Worm (Caenorhabditis elegans) whole organism, L4 larva: Measurements from ENCODE around the gene Y50E8A.22.
"Not testable (repeated sequence)": the region's sequence is repeated elsewhere in the genome, so short reads cannot be mapped to it uniquely, and the experiment has no call there.

ENCODE experiments used
- D1046.2 ChIP-seq: fragments of 200-800 bp; sonication (Bioruptor generic); IDR thresholded peaks from 2 replicates; pipeline ENCODE4 v1.3.6; 2022; ENCODE audit warnings: missing genetic modification characterization, missing compliant biosample characterization
- F49E8.2 ChIP-seq: sonication (generic microtip); optimal IDR thresholded peaks from 2 replicates; lab custom pipeline; 2016; ENCODE audit warnings: missing compliant biosample characterization, mild to moderate bottlenecking, missing genetic modification characterization, borderline replicate concordance
- T20F7.1 ChIP-seq: fragments of 200-800 bp; sonication (Bioruptor generic); optimal IDR thresholded peaks from 2 replicates; lab custom pipeline; 2018; ENCODE audit warnings: mild to moderate bottlenecking, missing genetic modification characterization, missing compliant biosample characterization
- aha-1 ChIP-seq: fragments of 150-350 bp; peaks from one replicate; lab custom pipeline; 2014; ENCODE audit warnings: missing biosample characterization, missing genetic modification characterization
- ceh-20 ChIP-seq: fragments of 200-800 bp; sonication (Bioruptor generic); IDR thresholded peaks from 2 replicates; pipeline ENCODE4 v1.3.6; 2022; ENCODE audit warnings: missing genetic modification reagents, missing genetic modification characterization, missing compliant biosample characterization
- ces-1 ChIP-seq: fragments of 150-350 bp; sonication (generic microtip); optimal IDR thresholded peaks from 4 replicates; lab custom pipeline; 2014; ENCODE audit warnings: missing biosample characterization, missing genetic modification reagents, missing genetic modification characterization
- daf-16 ChIP-seq, 3 experiments: sonication (generic microtip); optimal IDR thresholded peaks; 2 replicates each; lab custom pipeline; 2016 to 2017; ENCODE audit warnings: missing genetic modification characterization in 3 of 3, missing genetic modification reagents in 3 of 3, mild to moderate bottlenecking in 2 of 3, missing compliant biosample characterization in 2 of 3, missing biosample characterization in 1 of 3, moderate library complexity in 1 of 3
- dmd-6 ChIP-seq: fragments of 200-800 bp; sonication (Bioruptor generic); IDR thresholded peaks from 2 replicates; pipeline ENCODE4 v1.3.6; 2022; ENCODE audit warnings: missing genetic modification reagents, missing genetic modification characterization, missing compliant biosample characterization
- dpl-1 ChIP-seq: fragments of 150-350 bp; optimal IDR thresholded peaks from 2 replicates; lab custom pipeline; 2014; ENCODE audit warnings: missing biosample characterization, missing genetic modification reagents, missing genetic modification characterization
- dve-1 ChIP-seq: sonication (generic microtip); optimal IDR thresholded peaks from 2 replicates; lab custom pipeline; 2017; ENCODE audit warnings: antibody characterized with exemption, mild to moderate bottlenecking, missing genetic modification characterization, missing compliant biosample characterization; ENCODE audit not compliant: insufficient read depth
- egl-43 ChIP-seq: fragments of 200-800 bp; sonication (Bioruptor generic); IDR thresholded peaks from 2 replicates; pipeline ENCODE4 v1.3.6; 2022; ENCODE audit warnings: missing genetic modification reagents, missing genetic modification characterization, missing compliant biosample characterization
- fkh-10 ChIP-seq: fragments of 150-350 bp; optimal IDR thresholded peaks from 2 replicates; lab custom pipeline; 2014; ENCODE audit warnings: missing biosample characterization, missing genetic modification reagents, missing genetic modification characterization
- hlh-11 ChIP-seq: fragments of 200-800 bp; sonication (Bioruptor generic); optimal IDR thresholded peaks from 2 replicates; lab custom pipeline; 2018; ENCODE audit warnings: mild to moderate bottlenecking, missing genetic modification characterization, missing compliant biosample characterization
- lin-1 ChIP-seq: fragments of 200-800 bp; sonication (Bioruptor generic); IDR thresholded peaks from 2 replicates; pipeline ENCODE4 v1.3.6; 2022; ENCODE audit warnings: missing genetic modification reagents, missing genetic modification characterization, missing compliant biosample characterization
- lin-13 ChIP-seq: fragments of 150-350 bp; optimal IDR thresholded peaks from 2 replicates; lab custom pipeline; 2014; ENCODE audit warnings: missing biosample characterization, missing genetic modification reagents, missing genetic modification characterization
- lin-38 ChIP-seq: fragments of 200-800 bp; sonication (Bioruptor generic); IDR thresholded peaks from 2 replicates; pipeline ENCODE4 v1.3.6; 2022; ENCODE audit warnings: missing genetic modification reagents, missing genetic modification characterization, missing compliant biosample characterization
- mep-1 ChIP-seq: fragments of 150-350 bp; sonication (generic microtip); optimal IDR thresholded peaks from 3 replicates; lab custom pipeline; 2014; ENCODE audit warnings: missing biosample characterization, missing genetic modification characterization
- mxl-3 ChIP-seq: fragments of 200-800 bp; sonication (Bioruptor generic); optimal IDR thresholded peaks from 2 replicates; lab custom pipeline; 2018; ENCODE audit warnings: mild to moderate bottlenecking, missing genetic modification characterization, missing compliant biosample characterization
- nhr-25 ChIP-seq: sonication (generic microtip); optimal IDR thresholded peaks from 2 replicates; lab custom pipeline; 2017; ENCODE audit warnings: missing genetic modification characterization, mild to moderate bottlenecking, missing compliant biosample characterization, antibody characterized with exemption, moderate library complexity, borderline replicate concordance; ENCODE audit not compliant: insufficient read depth
- nhr-28 ChIP-seq: fragments of 150-350 bp; optimal IDR thresholded peaks from 2 replicates; lab custom pipeline; 2014; ENCODE audit warnings: missing biosample characterization, missing genetic modification characterization
- nhr-42 ChIP-seq: fragments of 200-800 bp; sonication (Bioruptor generic); IDR thresholded peaks from 2 replicates; pipeline ENCODE4 v1.3.6; 2022; ENCODE audit warnings: missing genetic modification characterization, missing compliant biosample characterization
- nhr-48 ChIP-seq: sonication (generic microtip); optimal IDR thresholded peaks from 2 replicates; lab custom pipeline; 2016; ENCODE audit warnings: mild to moderate bottlenecking, missing genetic modification characterization, missing compliant biosample characterization
- nhr-6 ChIP-seq: fragments of 150-350 bp; optimal IDR thresholded peaks from 2 replicates; lab custom pipeline; 2014; ENCODE audit warnings: missing biosample characterization, missing genetic modification characterization
- nhr-77 ChIP-seq: fragments of 150-350 bp; optimal IDR thresholded peaks from 2 replicates; lab custom pipeline; 2014; ENCODE audit warnings: missing biosample characterization, missing genetic modification characterization
- pqm-1 ChIP-seq: sonication (generic microtip); optimal IDR thresholded peaks from 2 replicates; lab custom pipeline; 2017; ENCODE audit warnings: missing biosample characterization, missing genetic modification characterization
- snpc-1.2 ChIP-seq: fragments of 200-800 bp; sonication (Bioruptor generic); IDR thresholded peaks from 2 replicates; pipeline ENCODE4 v1.3.6; 2022; ENCODE audit warnings: missing genetic modification reagents, missing genetic modification characterization, missing compliant biosample characterization
- tra-1 ChIP-seq: fragments of 200-800 bp; sonication (Bioruptor generic); IDR thresholded peaks from 2 replicates; pipeline ENCODE4 v1.3.6; 2022; ENCODE audit warnings: missing genetic modification reagents, missing genetic modification characterization, missing compliant biosample characterization
- unc-62 ChIP-seq, 3 experiments: fragments of 150-350 bp in 1 of 3; sonication (generic microtip); optimal IDR thresholded peaks in 2 of 3; peaks in 1 of 3; 1 replicate in 1 of 3; 2 replicates in 2 of 3; lab custom pipeline; 2014 to 2017; ENCODE audit warnings: missing biosample characterization in 3 of 3, missing genetic modification characterization in 3 of 3, missing genetic modification reagents in 3 of 3, missing genotype in 1 of 3
- zip-2 ChIP-seq: fragments of 150-350 bp; optimal IDR thresholded peaks from 2 replicates; lab custom pipeline; 2014; ENCODE audit warnings: missing biosample characterization, missing genetic modification characterization

Gene Y50E8A.22

DNA sequence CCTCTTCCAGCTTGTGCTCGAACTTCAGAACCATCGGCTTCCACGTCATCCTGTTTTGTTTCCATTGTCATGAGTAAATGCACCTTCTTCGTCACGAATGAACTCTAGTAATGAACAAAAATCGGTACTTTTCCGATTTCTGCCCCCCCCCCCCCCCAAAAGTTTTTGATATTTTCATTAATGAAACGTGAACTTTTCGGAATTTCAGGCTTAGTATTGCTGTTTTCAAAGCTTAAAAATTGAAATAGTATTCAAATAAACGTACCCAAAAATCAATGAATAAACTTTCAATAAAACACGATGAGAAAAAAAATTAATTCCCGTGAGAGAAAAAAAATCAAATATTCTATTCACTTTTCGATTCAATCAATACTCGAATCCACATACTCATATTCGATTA is 30.8 kb upstream of the Y50E8A.22 start, which contains the start of the genes scrm-7 and Y50E8A.10:
TSS of gene scrm-7 (minus strand) at position 101 of the 400 bp plus-strand sequence.
TSS of gene Y50E8A.10 (plus strand) at position 353 of the 400 bp plus-strand sequence.
- TF ChIP-seq snpc-1.2 (GFP tag; lab: Robert Waterston, UW) (no peak), ces-1 (no peak), nhr-6 (tag; lab: Kevin White, UChicago) (no peak), mep-1 (tag; lab: Kevin White, UChicago) (no peak), nhr-42 (GFP tag; lab: Robert Waterston, UW) (no peak), D1046.2 (GFP tag; lab: Robert Waterston, UW) (no peak), fkh-10 (GFP tag; lab: Kevin White, UChicago) (no peak), F49E8.2 (tag; lab: Kevin White, UChicago) (no peak), lin-38 (GFP tag; lab: Robert Waterston, UW) (no peak)

DNA sequence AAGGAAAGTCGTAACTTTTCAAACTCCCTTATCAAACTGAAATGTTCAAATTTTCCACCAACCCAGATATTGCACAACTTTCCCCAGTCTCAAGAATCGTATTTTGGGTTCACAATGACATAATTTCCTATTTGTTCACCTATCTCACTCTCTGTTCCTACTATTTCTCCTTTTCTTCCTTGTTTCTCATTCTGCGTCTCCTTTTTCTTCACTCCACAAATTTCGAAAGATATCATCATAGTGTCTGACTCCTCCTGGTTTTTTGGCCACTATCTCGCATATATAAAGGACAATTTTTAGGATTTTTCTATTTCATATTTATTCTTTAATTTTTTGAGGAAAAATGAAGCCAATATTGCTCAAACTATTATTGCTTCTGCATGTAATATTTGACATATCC is 24.2 kb upstream of the Y50E8A.22 start, which contains the start of gene haf-7:
TSS of gene haf-7 (plus strand) at position 211 of the 400 bp plus-strand sequence.
- no peak for TF ChIP-seq F49E8.2 (tag; lab: Kevin White, UChicago)
- peak; percentile 40 for TF ChIP-seq zip-2
- no peak for TF ChIP-seq snpc-1.2 (GFP tag; lab: Robert Waterston, UW)
- peak; percentile 38; the same call in 1 of the 2 replicates for TF ChIP-seq dmd-6
- TF ChIP-seq unc-62 (GFP tag; optimal IDR thresholded peaks at IDR 0.05 in 1 of 2; lab: Kevin White, UChicago): peak in 1 of 2 experiments; percentile 6
- no peak for TF ChIP-seq unc-62 (tag; optimal IDR thresholded peaks at IDR 0.05; lab: Kevin White, UChicago)
- no peak for TF ChIP-seq egl-43 (GFP tag; lab: Robert Waterston, UW)
- peak; percentile 45 for TF ChIP-seq nhr-6 (tag; lab: Kevin White, UChicago)
- TF ChIP-seq daf-16 (GFP tag; optimal IDR thresholded peaks at IDR 0.05; lab: Kevin White, UChicago): no peak
- TF ChIP-seq daf-16 (tag; optimal IDR thresholded peaks at IDR 0.05; lab: Kevin White, UChicago): peak; percentile 36
- TF ChIP-seq nhr-77 (tag; lab: Kevin White, UChicago): peak; percentile 36
- peak; percentile 37 for TF ChIP-seq pqm-1 (tag; lab: Kevin White, UChicago)
- peak; percentile 68 for TF ChIP-seq dve-1 (tag; lab: Kevin White, UChicago)
- peak; percentile 87 for TF ChIP-seq nhr-28 (tag; lab: Kevin White, UChicago)
- peak; percentile 32 for TF ChIP-seq hlh-11
- TF ChIP-seq nhr-48 (tag; lab: Kevin White, UChicago): peak; percentile 21
- TF ChIP-seq dpl-1: peak; percentile 3
- TF ChIP-seq, all 104 proteins: peak for 12

DNA sequence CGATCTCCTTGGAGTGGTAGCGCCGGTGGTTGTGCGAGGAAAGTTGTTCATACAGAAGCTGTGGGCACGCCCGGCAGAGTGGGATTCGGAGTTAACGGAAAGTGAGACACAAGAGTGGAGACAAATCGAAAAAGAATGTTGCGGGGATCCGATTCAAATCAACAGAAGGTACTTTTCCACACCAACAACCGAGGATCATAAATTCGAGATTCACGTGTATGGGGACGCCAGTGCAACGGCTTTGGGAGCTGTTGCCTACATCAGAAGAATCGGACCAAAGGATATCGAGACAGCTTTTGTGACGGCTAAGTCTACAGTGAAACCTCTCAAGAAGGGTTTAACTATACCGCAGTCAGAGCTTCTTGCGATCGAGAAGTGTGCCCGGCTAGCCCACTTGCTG is 14.7 kb upstream of the Y50E8A.22 start:
- TF ChIP-seq unc-62 (GFP tag; optimal IDR thresholded peaks at IDR 0.05 in 1 of 2; lab: Kevin White, UChicago) (peak in 1 of 2 experiments; percentile 87), unc-62 (tag; optimal IDR thresholded peaks at IDR 0.05; lab: Kevin White, UChicago) (no peak), tra-1 (GFP tag; lab: Robert Waterston, UW) (no peak), T20F7.1 (GFP tag; lab: Kevin White, UChicago) (no peak)
- TF ChIP-seq, all 104 proteins: peak for 1

DNA sequence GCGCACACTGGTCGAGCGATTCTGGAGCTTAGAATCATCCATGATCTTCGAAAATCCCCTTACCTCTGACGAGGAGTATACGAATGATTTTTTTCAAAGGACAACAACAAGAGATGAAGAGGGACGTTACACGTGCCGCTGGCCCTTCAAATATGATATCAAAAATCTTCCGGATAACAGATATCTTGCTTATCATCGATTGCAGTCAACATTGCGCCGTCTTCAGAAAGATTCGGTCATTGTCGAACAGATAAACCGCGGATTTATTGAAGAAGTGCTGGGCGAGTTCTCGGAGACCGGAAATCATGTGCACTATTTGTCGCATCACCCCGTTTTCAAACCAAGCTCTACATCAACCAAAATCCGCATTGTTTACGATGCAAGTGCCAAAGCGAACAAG is 13.7 kb upstream of the Y50E8A.22 start:
- TF ChIP-seq aha-1 (tag; lab: Kevin White, UChicago) (peak; percentile 84), unc-62 (GFP tag; optimal IDR thresholded peaks at IDR 0.05 in 1 of 2; lab: Kevin White, UChicago) (peak in 1 of 2 experiments; percentile 84), unc-62 (tag; optimal IDR thresholded peaks at IDR 0.05; lab: Kevin White, UChicago) (no peak), lin-1 (GFP tag; lab: Robert Waterston, UW) (no peak), mxl-3 (GFP tag; lab: Kevin White, UChicago) (no peak), ceh-20 (no peak)
- TF ChIP-seq, all 104 proteins: peak for 2

DNA sequence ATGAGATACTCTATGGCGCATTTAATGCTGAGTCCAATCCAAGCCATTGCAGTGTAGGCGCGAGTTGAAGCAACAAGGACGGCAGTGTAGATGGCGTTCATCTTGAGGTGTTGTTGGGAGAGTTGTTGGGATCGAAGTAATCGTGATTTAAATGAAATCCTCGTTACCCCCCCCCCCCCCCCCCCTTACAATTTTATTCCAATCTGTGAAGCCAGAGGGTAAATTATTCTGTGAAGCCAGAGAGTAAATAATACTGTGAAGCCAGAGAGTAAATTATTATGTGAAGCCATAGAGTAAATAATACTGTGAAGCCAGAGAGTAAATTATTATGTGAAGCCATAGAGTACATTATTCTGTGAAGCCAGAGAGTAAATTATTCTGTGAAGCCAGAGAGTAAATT is 1.5 kb upstream of the Y50E8A.22 start, which contains the start of gene nspa-10:
TSS of gene nspa-10 (minus strand) at position 101 of the 400 bp plus-strand sequence.
- TF ChIP-seq nhr-25; dmd-6; lin-13 (GFP tag; lab: Kevin White, UChicago): not testable (repeated sequence)
